Worm (Caenorhabditis elegans): ENCODE measurements around the gene wrt-7.

DNA sequence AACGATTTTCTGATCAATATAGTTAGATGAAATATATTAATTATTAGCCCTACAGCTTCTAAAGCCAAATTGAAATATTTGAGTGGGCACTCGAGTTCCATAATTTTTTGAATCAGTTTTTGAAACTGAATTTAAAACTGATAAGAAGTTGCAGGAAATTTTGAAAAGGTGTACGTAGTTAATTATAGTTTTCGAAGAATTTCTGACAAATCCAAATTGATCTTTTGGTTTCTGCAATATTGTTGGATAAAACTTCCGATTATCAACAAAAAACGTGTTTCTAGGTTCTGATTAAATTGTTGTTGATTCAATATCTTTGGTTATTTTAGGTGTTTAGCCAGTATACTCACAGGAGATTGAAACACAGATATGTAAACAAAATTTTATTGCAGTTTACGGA, 30.6 kb downstream of the wrt-7 start, which contains the start of gene T26H8.4:
- TF ChIP-seq ref-1 (GFP tag; conservative IDR thresholded peaks at IDR 0.05) = no peak
- no peak for TF ChIP-seq T22C8.4 (GFP tag; IDR thresholded peaks at IDR 0.05)
- no peak for TF ChIP-seq flt-1 (GFP tag; IDR thresholded peaks at IDR 0.05)
- TF ChIP-seq cog-1 (tag; optimal IDR thresholded peaks at IDR 0.05) = no peak
- TF ChIP-seq tab-1 (GFP tag; IDR thresholded peaks at IDR 0.05) = no peak
- no peak for TF ChIP-seq ztf-23 (GFP tag; IDR thresholded peaks at IDR 0.05)
- no peak for TF ChIP-seq ztf-29 (GFP tag; IDR thresholded peaks at IDR 0.05)
- no peak for TF ChIP-seq klf-2 (GFP tag; conservative IDR thresholded peaks at IDR 0.05)
- TF ChIP-seq med-1 (GFP tag; optimal IDR thresholded peaks at IDR 0.05; ENCODE audit: insufficient read depth) = no peak

All from whole organism, midembryonic.